Worm (Caenorhabditis elegans): ENCODE data around the gene C49F5.6.
"Not testable (repeated sequence)": the region's sequence is repeated elsewhere in the genome, so short reads cannot be mapped to it uniquely, and the experiment has no call there.

C49F5.6 gene

ce11 chrX:11957246-11957645 lies 30.9 kb upstream of the C49F5.6 start, which contains the start of gene T08D10.5:
Gene T08D10.5 (plus strand): TSS chrX:11957546.
- TF ChIP-seq nhr-12 (tag; optimal IDR thresholded peaks at IDR 0.05) (no peak), nhr-67 (tag; optimal IDR thresholded peaks at IDR 0.05) (no peak), nfya-1 (tag; optimal IDR thresholded peaks at IDR 0.05; ENCODE audit: insufficient read depth) (no peak), nhr-28 (tag; optimal IDR thresholded peaks at IDR 0.05) (no peak), elt-3 (tag; optimal IDR thresholded peaks at IDR 0.05) (no peak), nhr-77 (tag; optimal IDR thresholded peaks at IDR 0.05) (no peak), ztf-4 (tag; optimal IDR thresholded peaks at IDR 0.05) (no peak), nhr-237 (tag; optimal IDR thresholded peaks at IDR 0.05) (no peak), mdl-1 (tag; optimal IDR thresholded peaks at IDR 0.05) (no peak), ceh-82 (tag; optimal IDR thresholded peaks at IDR 0.05) (no peak), unc-39 (tag; optimal IDR thresholded peaks at IDR 0.05) (no peak), jun-1 (tag; optimal IDR thresholded peaks at IDR 0.05) (no peak), aly-2 (tag; optimal IDR thresholded peaks at IDR 0.05) (no peak), lsy-12 (tag; optimal IDR thresholded peaks at IDR 0.05) (no peak), ceh-9 (tag; optimal IDR thresholded peaks at IDR 0.05) (no peak), R02D3.7 (tag; optimal IDR thresholded peaks at IDR 0.05) (no peak), ama-1 (optimal IDR thresholded peaks at IDR 0.05) (no peak), pqm-1 (tag; optimal IDR thresholded peaks at IDR 0.05) (no peak)

DNA sequence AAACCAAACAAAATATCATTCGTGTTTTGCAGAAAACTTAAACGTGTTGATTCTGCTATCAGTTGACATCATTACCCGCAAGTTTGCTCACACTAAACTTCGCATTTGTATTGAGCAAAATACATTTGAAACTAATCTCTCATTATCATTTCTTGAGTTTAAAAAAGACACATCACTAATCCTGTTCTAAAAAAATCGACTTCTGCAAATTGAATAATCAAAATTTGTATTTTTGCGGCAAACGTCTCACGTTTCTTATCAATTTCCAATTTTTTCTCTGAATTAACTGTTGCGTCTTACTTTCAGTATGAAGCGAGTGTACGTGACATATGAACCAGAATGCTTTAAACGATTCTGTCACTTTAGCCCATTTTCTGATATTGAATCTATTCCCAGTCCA lies 28.3 kb upstream of the C49F5.6 start, which contains the start of gene C49F5.8:
Gene C49F5.8 (plus strand): TSS at position 301 of the 400 bp plus-strand sequence.
- TF ChIP-seq ceh-82 (tag; optimal IDR thresholded peaks at IDR 0.05) (no peak), egl-27 (tag; optimal IDR thresholded peaks at IDR 0.05) (no peak), R02D3.7 (tag; optimal IDR thresholded peaks at IDR 0.05) (no peak), skn-1 (tag; optimal IDR thresholded peaks at IDR 0.05) (no peak), nhr-28 (tag; optimal IDR thresholded peaks at IDR 0.05) (no peak), nhr-12 (tag; optimal IDR thresholded peaks at IDR 0.05) (no peak), nhr-43 (tag; optimal IDR thresholded peaks at IDR 0.05; ENCODE audit: poor library complexity, severe bottlenecking) (no peak), lin-15B (tag; optimal IDR thresholded peaks at IDR 0.05) (no peak), unc-39 (tag; optimal IDR thresholded peaks at IDR 0.05) (no peak), unc-62 (GFP tag; optimal IDR thresholded peaks at IDR 0.05) (no peak), elt-3 (tag; optimal IDR thresholded peaks at IDR 0.05) (no peak), snpc-4 (tag; optimal IDR thresholded peaks at IDR 0.05) (no peak), fkh-2 (tag; optimal IDR thresholded peaks at IDR 0.05) (no peak)

- TF ChIP-seq tbx-2 (tag; optimal IDR thresholded peaks at IDR 0.05); unc-62 (GFP tag; optimal IDR thresholded peaks at IDR 0.05); fkh-10 (GFP tag; optimal IDR thresholded peaks at IDR 0.05): not testable (repeated sequence)
Measured at ce11 chrX:11961103-11961502, 27.0 kb upstream of the C49F5.6 start, which contains the start of gene C49F5.13. Gene C49F5.13 (plus strand): TSS chrX:11961403.

- TF ChIP-seq snpc-4 (tag; optimal IDR thresholded peaks at IDR 0.05) = no peak
- TF ChIP-seq aly-2 (tag; optimal IDR thresholded peaks at IDR 0.05) = no peak
- peak; percentile 54 for TF ChIP-seq pqm-1 (tag; optimal IDR thresholded peaks at IDR 0.05)
- TF ChIP-seq elt-2 (tag; optimal IDR thresholded peaks at IDR 0.05) = peak; percentile 94
- no peak for TF ChIP-seq nhr-77 (tag; optimal IDR thresholded peaks at IDR 0.05)
- no peak for TF ChIP-seq mml-1 (tag; optimal IDR thresholded peaks at IDR 0.05)
- TF ChIP-seq nhr-43 (tag; optimal IDR thresholded peaks at IDR 0.05; ENCODE audit: poor library complexity, severe bottlenecking) = no peak
- no peak for TF ChIP-seq egl-5 (tag; optimal IDR thresholded peaks at IDR 0.05)
- TF ChIP-seq ceh-82 (tag; optimal IDR thresholded peaks at IDR 0.05) = no peak
- no peak for TF ChIP-seq fkh-10 (GFP tag; optimal IDR thresholded peaks at IDR 0.05)
- TF ChIP-seq nfya-1 (tag; optimal IDR thresholded peaks at IDR 0.05; ENCODE audit: insufficient read depth) = no peak
- TF ChIP-seq daf-12 (tag; optimal IDR thresholded peaks at IDR 0.05) = no peak
- TF ChIP-seq pha-4 (tag; optimal IDR thresholded peaks at IDR 0.05) = no peak
- peak; percentile 33 for TF ChIP-seq jun-1 (tag; optimal IDR thresholded peaks at IDR 0.05)
- no peak for TF ChIP-seq mdl-1 (tag; optimal IDR thresholded peaks at IDR 0.05)
- no peak for TF ChIP-seq zag-1 (tag; optimal IDR thresholded peaks at IDR 0.05)
- no peak for TF ChIP-seq nhr-25 (tag; optimal IDR thresholded peaks at IDR 0.05)
- no peak for TF ChIP-seq fos-1 (tag; optimal IDR thresholded peaks at IDR 0.05)
- peak in 2 of 3 experiments; percentile 22 to 68 for TF ChIP-seq elt-3 (tag; optimal IDR thresholded peaks at IDR 0.05)
- TF ChIP-seq ztf-4 (tag; optimal IDR thresholded peaks at IDR 0.05) = no peak
Measured at ce11 chrX:11962050-11962788, 25.9 kb upstream of the C49F5.6 start.
